Worm (Caenorhabditis elegans): ENCODE data around the gene K10C9.7.

K10C9.7 gene

DNA sequence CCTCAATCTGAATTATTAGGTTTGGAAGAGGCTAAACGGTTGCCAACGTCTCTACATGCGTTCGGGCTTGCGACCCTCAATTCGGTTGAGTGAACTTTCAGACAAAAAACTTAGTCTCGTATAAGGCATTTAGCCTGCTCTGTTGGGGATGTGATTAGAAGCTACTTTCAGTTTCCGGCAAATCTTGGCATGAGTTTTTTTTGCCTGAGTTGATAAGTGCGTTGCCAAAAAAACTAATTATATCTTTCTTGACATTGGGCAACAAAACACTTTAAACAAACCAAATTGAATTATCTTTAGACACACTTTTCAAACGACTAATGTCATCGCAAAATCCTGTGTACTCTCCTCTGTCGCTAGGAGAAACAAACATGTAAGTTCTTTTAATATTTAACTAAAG lies 25.0 kb upstream of the K10C9.7 start, which contains the start of gene Y50D4B.4:
Gene Y50D4B.4 (plus strand): TSS at position 301 of the 400 bp plus-strand sequence.
- no peak for TF ChIP-seq Y55F3AM.14 (GFP tag; optimal IDR thresholded peaks at IDR 0.05)
- TF ChIP-seq crh-2 (tag; optimal IDR thresholded peaks at IDR 0.05) = no peak
- no peak for TF ChIP-seq mab-5 (tag; optimal IDR thresholded peaks at IDR 0.05)
- TF ChIP-seq ama-1 (optimal IDR thresholded peaks at IDR 0.05) = no peak
- no peak for TF ChIP-seq ztf-11 (tag; optimal IDR thresholded peaks at IDR 0.05)
- no peak for TF ChIP-seq blmp-1 (tag; optimal IDR thresholded peaks at IDR 0.05; ENCODE audit: insufficient read depth)
- TF ChIP-seq nhr-21 (tag; optimal IDR thresholded peaks at IDR 0.05) = no peak

DNA sequence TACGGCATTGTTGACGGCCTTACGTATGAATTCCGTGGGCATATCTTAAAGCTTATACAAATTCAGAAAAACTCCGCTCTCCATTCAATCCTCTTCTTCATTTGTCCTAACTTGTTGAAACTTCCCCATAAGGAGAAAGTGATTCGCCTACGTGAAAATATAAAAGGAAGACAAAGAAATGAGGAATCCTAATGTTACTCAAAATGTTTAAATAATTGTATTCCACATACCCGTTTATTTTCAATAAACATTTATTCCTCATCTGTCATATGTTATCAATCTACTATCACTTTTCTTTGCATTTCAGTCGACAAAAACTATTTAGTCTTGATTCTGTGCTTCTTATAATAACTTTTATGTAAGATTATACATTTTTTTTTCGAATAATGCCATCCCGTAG lies 20.6 kb upstream of the K10C9.7 start, which contains the start of gene clec-203:
Gene clec-203 (plus strand): TSS at position 301 of the 400 bp plus-strand sequence.
- TF ChIP-seq nhr-6 (tag; optimal IDR thresholded peaks at IDR 0.05) (no peak), nhr-21 (tag; optimal IDR thresholded peaks at IDR 0.05) (no peak), mdl-1 (tag; optimal IDR thresholded peaks at IDR 0.05) (no peak), ztf-4 (tag; optimal IDR thresholded peaks at IDR 0.05) (no peak), nhr-25 (tag; optimal IDR thresholded peaks at IDR 0.05) (no peak), nhr-12 (tag; optimal IDR thresholded peaks at IDR 0.05) (no peak), mab-5 (tag; optimal IDR thresholded peaks at IDR 0.05) (no peak)

DNA sequence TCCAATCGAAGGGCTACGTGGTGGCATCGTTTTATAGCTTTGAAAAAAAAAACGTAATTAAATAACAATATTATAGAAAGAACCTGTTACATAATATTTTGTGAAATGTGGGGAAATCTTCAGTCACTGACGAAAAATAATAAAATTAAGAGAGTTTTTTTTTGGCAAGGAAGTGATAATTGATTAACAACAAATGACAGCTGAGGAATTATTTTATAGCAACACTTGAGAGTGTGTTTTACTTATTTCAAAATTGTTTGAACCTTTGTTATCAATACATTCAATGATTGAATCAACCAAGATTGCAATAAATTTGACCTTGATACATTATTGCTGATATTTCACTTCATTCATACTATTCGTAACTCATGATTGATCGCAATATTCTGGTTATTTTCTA lies 16.6 kb upstream of the K10C9.7 start, which contains the start of gene Y50D4B.6:
Gene Y50D4B.6 (plus strand): TSS at position 301 of the 400 bp plus-strand sequence.
- no peak for TF ChIP-seq blmp-1 (tag; optimal IDR thresholded peaks at IDR 0.05; ENCODE audit: insufficient read depth)
- no peak for TF ChIP-seq nhr-21 (tag; optimal IDR thresholded peaks at IDR 0.05)
- TF ChIP-seq gmeb-1 (tag; optimal IDR thresholded peaks at IDR 0.05) = no peak

DNA sequence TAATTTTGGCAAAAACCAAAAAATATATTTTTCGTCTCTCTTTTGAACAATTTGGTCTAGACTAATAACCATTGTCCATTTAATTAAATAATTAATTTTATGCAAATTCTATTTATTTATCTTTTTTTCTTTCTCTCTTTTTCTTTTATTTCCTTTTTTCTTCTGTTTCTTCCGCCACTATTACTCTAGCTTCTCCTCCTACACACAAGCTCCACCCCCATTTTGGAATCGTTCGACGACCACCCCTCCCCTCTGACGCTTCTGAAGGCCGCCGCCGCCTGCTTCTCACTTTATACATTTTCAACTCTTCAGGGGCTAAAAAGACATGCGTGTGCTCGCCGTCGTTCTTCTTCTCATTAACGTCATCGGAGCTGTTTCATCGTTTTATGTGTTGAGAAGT lies 7.6 kb upstream of the K10C9.7 start, which contains the start of gene K10C9.1:
Gene K10C9.1 (plus strand): TSS at position 301 of the 400 bp plus-strand sequence.
- no peak for TF ChIP-seq snpc-4 (tag; optimal IDR thresholded peaks at IDR 0.05)

DNA sequence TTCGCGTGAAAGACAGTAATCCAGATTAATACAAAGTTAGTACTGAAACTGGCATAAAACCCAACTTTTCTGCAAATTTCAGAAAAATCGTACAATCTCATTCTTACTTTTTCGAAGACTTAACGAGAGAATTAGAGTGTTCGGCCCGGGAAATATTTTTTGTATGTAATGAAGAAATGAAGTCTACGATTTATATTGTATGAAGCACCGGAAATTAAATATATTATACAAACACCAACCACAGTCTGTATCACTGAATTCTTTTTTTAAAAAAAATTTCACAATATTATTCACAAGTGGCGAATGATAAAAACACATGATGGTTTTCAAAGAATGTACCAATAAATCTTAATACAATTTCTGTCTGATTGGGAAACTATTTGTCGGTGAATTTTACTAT lies 2.9 kb downstream of the K10C9.7 start, which contains the start of gene str-67:
Gene str-67 (minus strand): TSS at position 101 of the 400 bp plus-strand sequence.
- TF ChIP-seq nhr-11 (tag; optimal IDR thresholded peaks at IDR 0.05) = no peak
- no peak for TF ChIP-seq sma-3 (GFP tag; optimal IDR thresholded peaks at IDR 0.05)
- no peak for TF ChIP-seq sma-9 (GFP tag; optimal IDR thresholded peaks at IDR 0.05)
- no peak for TF ChIP-seq sma-9 (tag; optimal IDR thresholded peaks at IDR 0.05)
- no peak for TF ChIP-seq crh-2 (tag; optimal IDR thresholded peaks at IDR 0.05)
- TF ChIP-seq gmeb-1 (tag; optimal IDR thresholded peaks at IDR 0.05) = no peak
- no peak for TF ChIP-seq nhr-6 (tag; optimal IDR thresholded peaks at IDR 0.05)
- TF ChIP-seq ama-1 (optimal IDR thresholded peaks at IDR 0.05) = no peak
- TF ChIP-seq nhr-129 (tag; optimal IDR thresholded peaks at IDR 0.05) = no peak
- TF ChIP-seq nhr-77 (tag; optimal IDR thresholded peaks at IDR 0.05) = no peak
- no peak for TF ChIP-seq mbf-1 (tag; optimal IDR thresholded peaks at IDR 0.05)
- no peak for TF ChIP-seq lin-39 (tag; optimal IDR thresholded peaks at IDR 0.05)
- TF ChIP-seq unc-55 (GFP tag; optimal IDR thresholded peaks at IDR 0.05) = no peak
- TF ChIP-seq egl-27 (tag; optimal IDR thresholded peaks at IDR 0.05) = no peak
- no peak for TF ChIP-seq mab-5 (tag; optimal IDR thresholded peaks at IDR 0.05)
- TF ChIP-seq ztf-1 (GFP tag; conservative IDR thresholded peaks at IDR 0.05) = no peak
- TF ChIP-seq elt-3 (tag; optimal IDR thresholded peaks at IDR 0.05) = no peak
- no peak for TF ChIP-seq ZK546.5 (tag; optimal IDR thresholded peaks at IDR 0.05)
- no peak for TF ChIP-seq zag-1 (tag; optimal IDR thresholded peaks at IDR 0.05)

DNA sequence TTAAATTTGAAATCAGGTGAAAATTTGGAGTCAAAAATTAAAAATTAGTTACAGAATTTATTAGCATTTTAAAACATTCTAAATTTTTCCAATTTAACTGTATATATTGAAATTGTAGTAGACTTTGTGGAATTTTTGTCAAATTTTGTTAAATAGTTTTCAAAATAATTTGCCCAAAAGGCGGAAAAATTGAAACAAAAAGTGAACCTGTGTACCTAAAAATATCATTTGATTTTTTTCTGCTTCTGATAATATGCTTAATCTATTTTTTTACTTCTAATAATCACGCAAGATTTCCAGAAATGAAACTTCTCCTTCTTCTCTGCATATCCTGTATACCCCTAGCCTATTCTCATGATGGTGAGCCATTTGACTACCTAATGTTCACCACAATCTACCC lies 6.1 kb downstream of the K10C9.7 start, which contains the start of gene rnst-2:
Gene rnst-2 (plus strand): TSS at position 301 of the 400 bp plus-strand sequence.
- TF ChIP-seq crh-2 (tag; optimal IDR thresholded peaks at IDR 0.05) = no peak

DNA sequence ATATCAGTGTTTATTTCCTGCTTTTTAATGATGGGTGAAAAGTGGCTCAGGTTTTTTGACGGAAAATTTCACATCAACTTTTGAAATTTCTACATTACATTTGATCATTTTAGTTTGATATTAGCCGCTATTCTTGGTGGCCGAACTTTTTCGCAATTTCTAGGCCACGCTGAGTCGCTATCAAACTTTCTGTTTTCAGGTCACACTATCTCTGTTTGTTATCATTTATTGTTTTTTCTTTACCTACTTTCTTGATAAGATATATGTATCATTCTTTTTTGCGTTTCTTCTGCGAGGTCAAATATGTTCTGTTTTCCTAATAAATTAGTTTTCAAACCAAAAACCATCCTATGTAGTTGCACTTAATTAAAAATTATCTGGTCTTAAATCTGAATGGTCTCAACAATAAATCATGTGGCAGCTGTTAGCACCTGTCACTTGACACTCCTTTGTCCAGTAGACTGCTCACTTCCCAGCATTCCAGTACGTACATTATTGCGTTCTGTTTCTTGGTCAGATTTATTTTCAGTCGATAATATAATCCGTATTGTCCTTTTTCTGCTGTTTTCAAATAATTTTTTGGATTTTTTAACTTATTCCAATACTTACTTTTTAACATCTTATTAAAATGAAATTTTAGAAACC lies 7.0 kb downstream of the K10C9.7 start:
- TF ChIP-seq egl-27 (tag; optimal IDR thresholded peaks at IDR 0.05) (no peak), gmeb-1 (tag; optimal IDR thresholded peaks at IDR 0.05) (peak; percentile 38), mab-5 (tag; optimal IDR thresholded peaks at IDR 0.05) (peak; percentile 73), ama-1 (optimal IDR thresholded peaks at IDR 0.05) (no peak), elt-1 (tag; optimal IDR thresholded peaks at IDR 0.05) (no peak), C34F6.9 (tag; optimal IDR thresholded peaks at IDR 0.05) (no peak), sma-9 (GFP tag; optimal IDR thresholded peaks at IDR 0.05) (peak; percentile 8), sma-9 (tag; optimal IDR thresholded peaks at IDR 0.05) (no peak), ztf-1 (GFP tag; conservative IDR thresholded peaks at IDR 0.05) (no peak), snpc-4 (tag; optimal IDR thresholded peaks at IDR 0.05) (no peak), unc-39 (tag; optimal IDR thresholded peaks at IDR 0.05) (no peak), ceh-16 (tag; optimal IDR thresholded peaks at IDR 0.05) (no peak), nhr-12 (tag; optimal IDR thresholded peaks at IDR 0.05) (no peak), nhr-6 (tag; optimal IDR thresholded peaks at IDR 0.05) (no peak), sem-4 (tag; optimal IDR thresholded peaks at IDR 0.05) (no peak), dmd-4 (tag; optimal IDR thresholded peaks at IDR 0.05) (no peak), nhr-23 (tag; optimal IDR thresholded peaks at IDR 0.05) (no peak), F13H6.1 (tag; optimal IDR thresholded peaks at IDR 0.05) (peak; percentile 21), crh-2 (tag; optimal IDR thresholded peaks at IDR 0.05) (no peak), lin-13 (GFP tag; optimal IDR thresholded peaks at IDR 0.05) (no peak), nhr-129 (tag; optimal IDR thresholded peaks at IDR 0.05) (no peak), sma-3 (GFP tag; optimal IDR thresholded peaks at IDR 0.05) (no peak), skn-1 (tag; optimal IDR thresholded peaks at IDR 0.05) (no peak), R02D3.7 (tag; optimal IDR thresholded peaks at IDR 0.05) (no peak)

Data from whole organism, L2 larva.